Fruit fly (Drosophila melanogaster) whole organism, embryonic: ENCODE results near the gene CG9737.
A peak's percentile ranks its signal among the peaks of the same experiment; 100 is the strongest.

Source experiments
- B-H2 ChIP-seq: fragments of 200-800 bp; sonication (Bioruptor generic); optimal IDR thresholded peaks from 2 replicates; lab custom pipeline; 2018; ENCODE audit warnings: missing biosample characterization, mild to moderate bottlenecking, missing genetic modification characterization
- CG11247 ChIP-seq: fragments of 200-800 bp; sonication (Bioruptor generic); IDR thresholded peaks from 2 replicates; pipeline ENCODE4 v1.3.6; 2022; ENCODE audit warnings: missing biosample characterization, missing genetic modification characterization
- CG11696 ChIP-seq: fragments of 200-800 bp; sonication (Bioruptor generic); IDR thresholded peaks from 2 replicates; pipeline ENCODE4 v1.3.6; 2022; ENCODE audit warnings: missing biosample characterization, missing genetic modification characterization
- CG12071 ChIP-seq: fragments of 200-800 bp; sonication (Bioruptor generic); optimal IDR thresholded peaks from 3 replicates; lab custom pipeline; 2018; ENCODE audit warnings: missing biosample characterization, mild to moderate bottlenecking, missing genetic modification characterization
- CG12236 ChIP-seq: fragments of 200-800 bp; sonication (Bioruptor generic); optimal IDR thresholded peaks from 2 replicates; lab custom pipeline; 2016; ENCODE audit warnings: missing biosample characterization, missing genetic modification characterization
- CG12299 ChIP-seq: fragments of 200-800 bp; sonication (Bioruptor generic); optimal IDR thresholded peaks from 2 replicates; lab custom pipeline; 2018; ENCODE audit warnings: missing biosample characterization, mild to moderate bottlenecking, missing genetic modification characterization
- CG14441 ChIP-seq: fragments of 200-800 bp; sonication (Bioruptor generic); IDR thresholded peaks from 2 replicates; pipeline ENCODE4 v1.3.6; 2022; ENCODE audit warnings: missing biosample characterization, missing genetic modification characterization
- CG1529 ChIP-seq: fragments of 200-800 bp; sonication (Bioruptor generic); optimal IDR thresholded peaks from 3 replicates; lab custom pipeline; 2018; ENCODE audit warnings: missing biosample characterization, missing genetic modification characterization
- CG15479 ChIP-seq: fragments of 200-800 bp; sonication (Bioruptor generic); optimal IDR thresholded peaks from 3 replicates; lab custom pipeline; 2019; ENCODE audit warnings: missing biosample characterization, mild to moderate bottlenecking, missing genetic modification characterization, moderate library complexity
- CG1832 ChIP-seq: fragments of 200-800 bp; sonication (Bioruptor generic); optimal IDR thresholded peaks from 2 replicates; lab custom pipeline; 2017; ENCODE audit warnings: missing biosample characterization, mild to moderate bottlenecking, missing genetic modification characterization, inconsistent platforms
- CG18619 ChIP-seq: fragments of 200-800 bp; sonication (Bioruptor generic); optimal IDR thresholded peaks from 3 replicates; lab custom pipeline; 2017; ENCODE audit warnings: missing biosample characterization, mild to moderate bottlenecking, missing genetic modification characterization
- CG2875 ChIP-seq: fragments of 200-800 bp; sonication (Bioruptor generic); optimal IDR thresholded peaks from 2 replicates; lab custom pipeline; 2017; ENCODE audit warnings: missing biosample characterization, mild to moderate bottlenecking, missing genetic modification characterization, missing genetic modification reagents
- CG3726 ChIP-seq: fragments of 200-800 bp; sonication (Bioruptor generic); IDR thresholded peaks from 3 replicates; pipeline ENCODE4, ENCODE4 v1.3.6; 2022; ENCODE audit warnings: missing biosample characterization, missing genetic modification characterization
- CG3847 ChIP-seq: fragments of 200-800 bp; sonication (Bioruptor generic); IDR thresholded peaks from 2 replicates; pipeline ENCODE4 v1.3.6; 2022; ENCODE audit warnings: missing biosample characterization, missing genetic modification characterization
- CG4854 ChIP-seq: fragments of 200-800 bp; sonication (Bioruptor generic); optimal IDR thresholded peaks from 2 replicates; lab custom pipeline; 2016; ENCODE audit warnings: missing biosample characterization, missing genetic modification characterization, inconsistent platforms
- CG8281 ChIP-seq: fragments of 200-800 bp; sonication (Bioruptor generic); optimal IDR thresholded peaks from 2 replicates; lab custom pipeline; 2018; ENCODE audit warnings: missing biosample characterization, mild to moderate bottlenecking, missing genetic modification characterization, moderate library complexity
- CG9215 ChIP-seq: fragments of 200-800 bp; sonication (Bioruptor generic); IDR thresholded peaks from 2 replicates; pipeline ENCODE4 v1.3.6; 2022; ENCODE audit warnings: missing biosample characterization, missing genetic modification characterization
- CoRest ChIP-seq: fragments of 200-800 bp; sonication (Bioruptor generic); optimal IDR thresholded peaks from 3 replicates; lab custom pipeline; 2018; ENCODE audit warnings: missing biosample characterization, mild to moderate bottlenecking, missing genetic modification characterization, moderate library complexity
- CrebB ChIP-seq: fragments of 200-800 bp; sonication (Bioruptor generic); optimal IDR thresholded peaks from 3 replicates; lab custom pipeline; 2018; ENCODE audit warnings: missing biosample characterization, mild to moderate bottlenecking, missing genetic modification characterization
- Dip2 ChIP-seq: fragments of 200-800 bp; sonication (Bioruptor generic); IDR thresholded peaks from 2 replicates; pipeline ENCODE4 v1.3.6; 2022; ENCODE audit warnings: missing biosample characterization, missing genetic modification characterization
- HLH3B ChIP-seq: fragments of 200-800 bp; sonication (Bioruptor generic); IDR thresholded peaks from 2 replicates; pipeline ENCODE4 v1.3.6; 2022; ENCODE audit warnings: missing biosample characterization, missing genetic modification characterization
- HmgD ChIP-seq: fragments of 200-800 bp; sonication (Bioruptor generic); optimal IDR thresholded peaks from 3 replicates; lab custom pipeline; 2016; ENCODE audit warnings: missing biosample characterization, missing genetic modification characterization
- Lim3 ChIP-seq: fragments of 200-800 bp; sonication (Bioruptor generic); IDR thresholded peaks from 2 replicates; pipeline ENCODE4 v1.3.6; 2022; ENCODE audit warnings: missing biosample characterization, missing genetic modification characterization
- Neu2 ChIP-seq: fragments of 200-800 bp; sonication (Bioruptor generic); optimal IDR thresholded peaks from 3 replicates; lab custom pipeline; 2016; ENCODE audit warnings: missing biosample characterization, missing genetic modification characterization, borderline replicate concordance
- PHDP ChIP-seq: fragments of 200-800 bp; sonication (Bioruptor generic); optimal IDR thresholded peaks from 3 replicates; lab custom pipeline; 2018; ENCODE audit warnings: missing biosample characterization, mild to moderate bottlenecking, missing genetic modification characterization, moderate library complexity
- Scr ChIP-seq: fragments of 200-800 bp; sonication (Bioruptor generic); IDR thresholded peaks from 2 replicates; pipeline ENCODE4 v1.3.6; 2022; ENCODE audit warnings: missing biosample characterization, missing genetic modification characterization; ENCODE audit not compliant: partially characterized antibody
- Spps ChIP-seq: fragments of 200-800 bp; sonication (Bioruptor generic); optimal IDR thresholded peaks from 2 replicates; lab custom pipeline; 2018; ENCODE audit warnings: missing biosample characterization, mild to moderate bottlenecking, missing genetic modification characterization
- TFAM ChIP-seq: fragments of 200-800 bp; sonication (Bioruptor generic); optimal IDR thresholded peaks from 2 replicates; lab custom pipeline; 2017; ENCODE audit warnings: missing biosample characterization, missing genetic modification characterization, inconsistent platforms
- ase ChIP-seq: fragments of 200-800 bp; sonication (Bioruptor generic); IDR thresholded peaks from 3 replicates; pipeline ENCODE4 v1.3.6; 2022; ENCODE audit warnings: missing biosample characterization, missing genetic modification characterization
- bsh ChIP-seq, 2 experiments: fragments of 200-800 bp; sonication (Bioruptor generic); optimal IDR thresholded peaks; 2 replicates each; lab custom pipeline; 2017 to 2018; ENCODE audit warnings: mild to moderate bottlenecking in 2 of 2, missing biosample characterization in 2 of 2, missing genetic modification characterization in 2 of 2, moderate library complexity in 1 of 2
- cas ChIP-seq: fragments of 200-800 bp; sonication (Bioruptor generic); IDR thresholded peaks from 2 replicates; pipeline ENCODE4 v1.3.6; 2022; ENCODE audit warnings: missing biosample characterization, missing genetic modification characterization
- ci ChIP-seq: fragments of 200-800 bp; sonication (Bioruptor generic); IDR thresholded peaks from 3 replicates; pipeline ENCODE4 v1.3.6; 2022; ENCODE audit warnings: missing biosample characterization, missing genetic modification characterization
- croc ChIP-seq: fragments of 200-800 bp; sonication (Bioruptor generic); conservative IDR thresholded peaks from 3 replicates; pipeline ENCODE4 v1.3.6; 2022; ENCODE audit warnings: missing biosample characterization, missing genetic modification characterization
- cwo ChIP-seq: fragments of 200-800 bp; sonication (Bioruptor generic); optimal IDR thresholded peaks from 3 replicates; lab custom pipeline; 2017; ENCODE audit warnings: missing biosample characterization, missing genetic modification characterization, mild to moderate bottlenecking, moderate library complexity, missing genetic modification reagents
- dmrt11E ChIP-seq: fragments of 200-800 bp; sonication (Bioruptor generic); optimal IDR thresholded peaks from 3 replicates; lab custom pipeline; 2018; ENCODE audit warnings: missing biosample characterization, mild to moderate bottlenecking, missing genetic modification characterization, moderate library complexity
- eyg ChIP-seq: fragments of 200-800 bp; sonication (Bioruptor generic); optimal IDR thresholded peaks from 3 replicates; lab custom pipeline; 2016; ENCODE audit warnings: missing biosample characterization, missing genetic modification characterization
- gcm2 ChIP-seq: fragments of 200-800 bp; sonication (Bioruptor generic); optimal IDR thresholded peaks from 2 replicates; lab custom pipeline; 2016; ENCODE audit warnings: missing biosample characterization, missing genetic modification characterization
- hb ChIP-seq: fragments of 200-800 bp; sonication (Bioruptor generic); IDR thresholded peaks from 3 replicates; pipeline ENCODE4 v1.3.6; 2022; ENCODE audit warnings: missing biosample characterization, missing genetic modification characterization; ENCODE audit not compliant: partially characterized antibody
- inv ChIP-seq: fragments of 200-800 bp; sonication (Bioruptor generic); IDR thresholded peaks from 2 replicates; pipeline ENCODE4 v1.3.6; 2022; ENCODE audit warnings: missing biosample characterization, missing genetic modification characterization; ENCODE audit not compliant: partially characterized antibody
- lab ChIP-seq: fragments of 200-800 bp; sonication (Bioruptor generic); optimal IDR thresholded peaks from 3 replicates; lab custom pipeline; 2017; ENCODE audit warnings: missing biosample characterization, missing genetic modification characterization, mild to moderate bottlenecking, moderate library complexity, missing genetic modification reagents
- lbe ChIP-seq: fragments of 200-800 bp; sonication (Bioruptor generic); optimal IDR thresholded peaks from 2 replicates; lab custom pipeline; 2016; ENCODE audit warnings: missing biosample characterization, mild to moderate bottlenecking, missing genetic modification characterization
- nmo ChIP-seq: fragments of 200-800 bp; sonication (Bioruptor generic); optimal IDR thresholded peaks from 2 replicates; lab custom pipeline; 2018; ENCODE audit warnings: missing biosample characterization, mild to moderate bottlenecking, missing genetic modification characterization, moderate library complexity
- pb ChIP-seq: fragments of 200-800 bp; sonication (Bioruptor generic); optimal IDR thresholded peaks from 3 replicates; lab custom pipeline; 2016; ENCODE audit warnings: missing biosample characterization, missing genetic modification characterization
- row ChIP-seq: fragments of 200-800 bp; sonication (Bioruptor generic); IDR thresholded peaks from 3 replicates; pipeline ENCODE4 v1.3.6; 2022; ENCODE audit warnings: missing biosample characterization, missing genetic modification characterization
- sc ChIP-seq, 3 experiments: fragments of >200 bp in 2 of 3; fragments of 200-800 bp in 1 of 3; sonication (Bioruptor generic) in 1 of 3; optimal IDR thresholded peaks; 2 replicates in 2 of 3; 3 replicates in 1 of 3; lab custom pipeline; 2017; ENCODE audit warnings: mild to moderate bottlenecking in 1 of 3, missing biosample characterization in 1 of 3, missing genetic modification characterization in 1 of 3, missing genetic modification reagents in 1 of 3
- sens ChIP-seq: fragments of 200-800 bp; sonication (Bioruptor generic); peaks from one replicate; lab custom pipeline; 2016; ENCODE audit warnings: missing biosample characterization, missing genetic modification characterization
- sna ChIP-seq: fragments of 200-800 bp; sonication (Bioruptor generic); IDR thresholded peaks from 2 replicates; pipeline ENCODE4 v1.3.6; 2022; ENCODE audit warnings: missing biosample characterization, missing genetic modification characterization; ENCODE audit not compliant: partially characterized antibody
- sr ChIP-seq: fragments of 200-800 bp; sonication (Bioruptor generic); IDR thresholded peaks from 3 replicates; pipeline ENCODE4 v1.3.6; 2022; ENCODE audit warnings: missing biosample characterization, missing genetic modification characterization
- ssp ChIP-seq: fragments of 200-800 bp; sonication (Bioruptor generic); IDR thresholded peaks from 2 replicates; pipeline ENCODE4 v1.3.6; 2022; ENCODE audit warnings: missing biosample characterization, missing genetic modification characterization

Gene CG9737

DNA sequence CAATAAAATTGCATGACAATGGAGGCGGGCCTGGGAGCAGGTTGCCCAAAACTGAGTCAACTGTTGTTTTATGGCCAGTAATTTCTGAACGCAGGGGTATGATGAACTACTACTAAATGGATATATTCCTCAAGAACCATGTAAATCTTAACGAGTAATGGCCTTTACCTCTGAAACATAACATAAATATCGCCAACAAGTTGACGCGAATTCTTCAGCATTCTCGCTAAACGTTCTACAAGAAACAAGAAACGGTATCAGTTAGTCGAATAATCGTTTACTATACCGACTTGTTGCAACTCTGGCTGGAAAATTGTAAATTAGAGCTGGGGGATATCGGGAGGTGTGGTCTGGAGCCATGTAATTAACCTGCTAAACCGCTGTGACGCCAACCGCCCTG lies 25.6 kb upstream of the CG9737 start:
- no peak for TF ChIP-seq Neu2 (GFP tag; lab: Kevin White, UChicago)
- TF ChIP-seq sc (optimal IDR thresholded peaks at IDR 0.05; lab: Kevin White, UChicago), result no peak
- TF ChIP-seq sc (GFP tag; optimal IDR thresholded peaks at IDR 0.05; lab: Kevin White, UChicago), result no peak
- no peak for TF ChIP-seq Dip2 (GFP tag; lab: Robert Waterston, UW)
- TF ChIP-seq Lim3 (GFP tag; lab: Robert Waterston, UW), result no peak
- no peak for TF ChIP-seq CG1529 (GFP tag; lab: Kevin White, UChicago)
- TF ChIP-seq CG9215 (GFP tag; lab: Robert Waterston, UW), result no peak
- no peak for TF ChIP-seq ase (GFP tag; lab: Robert Waterston, UW)
- no peak for TF ChIP-seq CG11247 (GFP tag; lab: Robert Waterston, UW)
- TF ChIP-seq cas (GFP tag; lab: Robert Waterston, UW), result no peak
- no peak for TF ChIP-seq eyg

DNA sequence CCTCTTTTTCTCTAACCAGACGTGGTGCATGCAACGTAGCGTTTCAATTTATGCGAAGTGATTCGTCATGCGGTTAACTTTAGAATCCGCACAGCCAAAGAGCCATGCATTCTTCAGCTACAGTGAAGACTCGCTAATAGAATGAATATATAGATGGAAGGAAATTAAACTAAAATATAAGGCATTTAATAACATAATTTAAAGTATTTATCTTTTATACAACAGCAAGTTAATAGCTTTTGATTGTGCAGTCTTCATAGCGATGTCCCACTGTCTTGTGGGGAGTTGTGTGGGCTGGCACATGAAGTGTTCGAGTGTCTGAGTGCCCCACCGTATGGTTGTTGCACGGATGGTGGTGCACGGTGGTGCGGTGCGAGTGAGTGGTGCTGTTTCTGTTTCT lies 22.3 kb upstream of the CG9737 start:
- no peak for TF ChIP-seq pb (GFP tag; lab: Kevin White, UChicago)
- peak; percentile 36 for TF ChIP-seq nmo (GFP tag; lab: Kevin White, UChicago)
- peak; percentile 84 for TF ChIP-seq ci (GFP tag; lab: Robert Waterston, UW)
- TF ChIP-seq cwo (GFP tag; lab: Kevin White, UChicago), result peak; percentile 3
- TF ChIP-seq sr (GFP tag; lab: Robert Waterston, UW), result peak; percentile 37; the same call in 1 of the 3 replicates
- no peak for TF ChIP-seq HmgD
- no peak for TF ChIP-seq Spps (tag; lab: Kevin White, UChicago)
- no peak for TF ChIP-seq TFAM (GFP tag; lab: Kevin White, UChicago)
- TF ChIP-seq CG18619 (GFP tag; lab: Kevin White, UChicago), result no peak
- TF ChIP-seq HLH3B, result peak; percentile 72
- TF ChIP-seq CG3726 (GFP tag; lab: Robert Waterston, UW), result 0 out of 3 replicates have a peak, but pooled peaks have one; percentile 18
- TF ChIP-seq CG3847 (GFP tag; lab: Robert Waterston, UW), result no peak
- TF ChIP-seq hb (GFP tag; lab: Robert Waterston, UW), result no peak
- TF ChIP-seq bsh (GFP tag; optimal IDR thresholded peaks at IDR 0.05; lab: Kevin White, UChicago), result peak; percentile 84 to 91
- TF ChIP-seq row, result peak; percentile 72
- no peak for TF ChIP-seq CG12299 (tag; lab: Kevin White, UChicago)
- TF ChIP-seq B-H2, result no peak
- TF ChIP-seq CoRest, result peak; percentile 55
- peak; percentile 48 for TF ChIP-seq CG2875
- peak; percentile 86 for TF ChIP-seq lbe (GFP tag; lab: Kevin White, UChicago)
- TF ChIP-seq croc (GFP tag; lab: Robert Waterston, UW), result peak; percentile 73
- no peak for TF ChIP-seq CG8281 (tag; lab: Kevin White, UChicago)
- no peak for TF ChIP-seq sna (GFP tag; lab: Robert Waterston, UW)
- TF ChIP-seq lab, result peak; percentile 28
- TF ChIP-seq Scr (GFP tag; lab: Robert Waterston, UW), result no peak
- TF ChIP-seq CG15479 (GFP tag; lab: Kevin White, UChicago), result no peak
- no peak for TF ChIP-seq CG11696 (GFP tag; lab: Robert Waterston, UW)
- no peak for TF ChIP-seq gcm2
- no peak for TF ChIP-seq CrebB (tag; lab: Kevin White, UChicago)
- no peak for TF ChIP-seq inv (GFP tag; lab: Robert Waterston, UW)
- peak; percentile 38 for TF ChIP-seq ssp (GFP tag; lab: Robert Waterston, UW)
- no peak for TF ChIP-seq CG12071
- peak; percentile 69 for TF ChIP-seq dmrt11E (tag; lab: Kevin White, UChicago)
- peak; percentile 42 for TF ChIP-seq CG14441 (GFP tag; lab: Robert Waterston, UW)
- peak; percentile 58 for TF ChIP-seq PHDP (tag; lab: Kevin White, UChicago)
- TF ChIP-seq sens (GFP tag; lab: Kevin White, UChicago), result peak; percentile 93
- TF ChIP-seq CG4854 (GFP tag; lab: Kevin White, UChicago), result no peak
- no peak for TF ChIP-seq CG12236
- TF ChIP-seq CG1832 (GFP tag; lab: Kevin White, UChicago), result no peak
